Worm (Caenorhabditis elegans) whole organism, L2 larva: ENCODE results near the gene npr-39.

ENCODE experiments used
- F13H6.1 ChIP-seq: sonication (generic microtip); optimal IDR thresholded peaks from 2 replicates; lab custom pipeline; 2016; ENCODE audit warnings: missing genetic modification characterization, missing compliant biosample characterization
- aly-2 ChIP-seq: fragments of 150-350 bp; optimal IDR thresholded peaks from 2 replicates; lab custom pipeline; 2014; ENCODE audit warnings: missing biosample characterization, missing genetic modification characterization
- egl-27 ChIP-seq: sonication (generic microtip); optimal IDR thresholded peaks from 3 replicates; lab custom pipeline; 2017; ENCODE audit warnings: missing biosample characterization, missing genetic modification reagents, missing genetic modification characterization
- elt-3 ChIP-seq: sonication (generic microtip); optimal IDR thresholded peaks from 2 replicates; lab custom pipeline; 2017; ENCODE audit warnings: missing biosample characterization, missing genetic modification characterization
- lin-13 ChIP-seq: fragments of 150-350 bp; optimal IDR thresholded peaks from 2 replicates; lab custom pipeline; 2014; ENCODE audit warnings: missing biosample characterization, missing genetic modification reagents, missing genetic modification characterization
- mdl-1 ChIP-seq, 2 experiments: fragments of 150-350 bp in 1 of 2; sonication (generic microtip) in 1 of 2; optimal IDR thresholded peaks; 2 replicates each; lab custom pipeline; 2017; ENCODE audit warnings: missing biosample characterization in 2 of 2, missing genetic modification characterization in 2 of 2
- nhr-11 ChIP-seq: fragments of 150-350 bp; optimal IDR thresholded peaks from 2 replicates; lab custom pipeline; 2014; ENCODE audit warnings: missing biosample characterization, missing genetic modification characterization
- nhr-25 ChIP-seq: fragments of 150-350 bp; sonication (generic microtip); optimal IDR thresholded peaks from 3 replicates; lab custom pipeline; 2014; ENCODE audit warnings: missing biosample characterization, missing genetic modification characterization
- ztf-11 ChIP-seq: sonication (generic microtip); optimal IDR thresholded peaks from 2 replicates; lab custom pipeline; 2017; ENCODE audit warnings: missing biosample characterization, missing genetic modification characterization

ce11 chrV:10111129-10111528 lies 44.3 kb downstream of the npr-39 start:
- no peak for TF ChIP-seq nhr-25 (tag; lab: Kevin White, UChicago)
- TF ChIP-seq egl-27 (tag; lab: Kevin White, UChicago), result no peak
- TF ChIP-seq nhr-11 (tag; lab: Kevin White, UChicago), result no peak
- TF ChIP-seq aly-2 (tag; lab: Kevin White, UChicago), result no peak
- no peak for TF ChIP-seq mdl-1 (tag; optimal IDR thresholded peaks at IDR 0.05; lab: Kevin White, UChicago)
- TF ChIP-seq F13H6.1 (tag; lab: Kevin White, UChicago), result no peak
- no peak for TF ChIP-seq elt-3 (tag; lab: Kevin White, UChicago)
- TF ChIP-seq ztf-11, result no peak
- no peak for TF ChIP-seq lin-13
